Worm (Caenorhabditis elegans) whole organism, L4/young adult: ENCODE results near the gene F53F1.2.

Experiments
- W03F9.2 ChIP-seq: fragments of 150-350 bp; optimal IDR thresholded peaks from 2 replicates; lab custom pipeline; 2014; ENCODE audit warnings: missing biosample characterization, missing genetic modification characterization
- dao-5 ChIP-seq: sonication (generic microtip); optimal IDR thresholded peaks from 2 replicates; lab custom pipeline; 2016; ENCODE audit warnings: missing genotype, missing genetic modification characterization, moderate library complexity, missing compliant biosample characterization
- him-1 ChIP-seq: sonication (generic microtip); optimal IDR thresholded peaks from 2 replicates; lab custom pipeline; 2016; ENCODE audit warnings: missing genotype, missing genetic modification reagents, missing genetic modification characterization, missing compliant biosample characterization

DNA sequence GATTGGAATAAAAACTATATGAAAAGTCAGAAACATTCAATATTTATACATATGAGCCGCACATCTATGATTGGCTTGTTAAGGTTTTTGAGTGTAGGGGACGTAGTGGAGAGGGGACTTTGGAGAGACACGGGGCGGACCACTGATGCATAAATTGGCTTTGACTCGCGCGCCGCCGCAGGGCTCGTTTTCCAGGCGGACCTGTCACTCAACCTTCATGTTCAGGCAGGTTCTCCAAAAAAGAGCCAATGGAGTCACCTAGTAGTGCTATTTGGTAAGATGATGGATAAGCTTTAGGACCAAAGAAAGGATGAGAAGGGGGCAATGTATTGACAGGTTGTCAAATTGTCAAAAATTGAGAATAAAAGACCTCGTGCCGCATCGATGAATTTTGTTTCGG, 11.6 kb upstream of the F53F1.2 start:
- TF ChIP-seq dao-5 (tag; lab: Kevin White, UChicago), result no peak
- TF ChIP-seq him-1 (tag; lab: Kevin White, UChicago), result no peak
- TF ChIP-seq W03F9.2 (tag; lab: Kevin White, UChicago), result no peak
